Worm (Caenorhabditis elegans) whole organism, young adult: ENCODE data around the gene Y50E8A.5.

Source experiments
- B0035.1 ChIP-seq: sonication (generic microtip); optimal IDR thresholded peaks from 2 replicates; lab custom pipeline; 2016; ENCODE audit warnings: missing genetic modification characterization, mild to moderate bottlenecking, missing compliant biosample characterization, missing genotype, missing genetic modification reagents
- B0261.1 ChIP-seq: sonication (generic microtip); optimal IDR thresholded peaks from 2 replicates; lab custom pipeline; 2016; ENCODE audit warnings: mild to moderate bottlenecking, missing genetic modification characterization, moderate library complexity, missing compliant biosample characterization
- C06A6.2 ChIP-seq: fragments of 200-800 bp; sonication (Bioruptor generic); conservative IDR thresholded peaks from 2 replicates; pipeline ENCODE4 v1.3.6; 2022; ENCODE audit warnings: missing genetic modification characterization, missing compliant biosample characterization
- C17E4.6 ChIP-seq: fragments of 200-800 bp; sonication (Bioruptor generic); IDR thresholded peaks from 2 replicates; pipeline ENCODE4 v1.3.6; 2022; ENCODE audit warnings: missing genetic modification reagents, missing genetic modification characterization, missing compliant biosample characterization
- D2030.7 ChIP-seq: fragments of 200-800 bp; sonication (Bioruptor generic); IDR thresholded peaks from 2 replicates; pipeline ENCODE4 v1.3.6; 2022; ENCODE audit warnings: missing genetic modification reagents, missing genetic modification characterization, missing compliant biosample characterization
- F33H1.4 ChIP-seq: fragments of 200-800 bp; sonication (Bioruptor generic); IDR thresholded peaks from 2 replicates; pipeline ENCODE4 v1.3.6; 2022; ENCODE audit warnings: missing genetic modification reagents, missing genetic modification characterization, missing compliant biosample characterization
- F49E8.2 ChIP-seq: sonication (generic microtip); optimal IDR thresholded peaks from 3 replicates; lab custom pipeline; 2017; ENCODE audit warnings: missing genetic modification characterization, mild to moderate bottlenecking, missing compliant biosample characterization, antibody characterized with exemption, moderate library complexity; ENCODE audit not compliant: insufficient read depth
- K12H6.12 ChIP-seq: fragments of 200-800 bp; sonication (Bioruptor generic); optimal IDR thresholded peaks from 2 replicates; lab custom pipeline; 2018; ENCODE audit warnings: mild to moderate bottlenecking, missing genetic modification characterization, missing compliant biosample characterization
- ZK185.1 ChIP-seq: sonication (generic microtip); optimal IDR thresholded peaks from 2 replicates; lab custom pipeline; 2016; ENCODE audit warnings: mild to moderate bottlenecking, missing genetic modification characterization, missing compliant biosample characterization; ENCODE audit not compliant: poor library complexity, severe bottlenecking
- ama-1 ChIP-seq, 3 experiments: fragments of 150-350 bp in 1 of 3; sonication (generic microtip) in 2 of 3; optimal IDR thresholded peaks; 2 replicates each; lab custom pipeline; 2014 to 2018; ENCODE audit warnings: missing biosample characterization in 2 of 3, missing genetic modification characterization in 2 of 3, missing genetic modification reagents in 2 of 3
- attf-3 ChIP-seq: fragments of 200-800 bp; sonication (Bioruptor generic); conservative IDR thresholded peaks from 2 replicates; pipeline ENCODE4 v1.3.6; 2022; ENCODE audit warnings: missing genetic modification reagents, missing genetic modification characterization, missing compliant biosample characterization
- attf-6 ChIP-seq: fragments of 200-800 bp; sonication (Bioruptor generic); IDR thresholded peaks from 2 replicates; pipeline ENCODE4 v1.3.6; 2022; ENCODE audit warnings: missing genetic modification reagents, missing genetic modification characterization, missing compliant biosample characterization
- cebp-1 ChIP-seq, 2 experiments: fragments of 200-800 bp in 1 of 2; sonication (Bioruptor generic) in 1 of 2; sonication (generic microtip) in 1 of 2; IDR thresholded peaks in 1 of 2; optimal IDR thresholded peaks in 1 of 2; 2 replicates each; pipeline versions ENCODE4 v1.3.6 to Lab custom; 2017 to 2022; ENCODE audit warnings: missing compliant biosample characterization in 2 of 2, missing genetic modification characterization in 2 of 2, mild to moderate bottlenecking in 1 of 2, missing genetic modification reagents in 1 of 2, moderate library complexity in 1 of 2
- chd-7 ChIP-seq: sonication (generic microtip); optimal IDR thresholded peaks from 2 replicates; lab custom pipeline; 2016; ENCODE audit warnings: mild to moderate bottlenecking, missing genetic modification characterization, moderate library complexity, missing compliant biosample characterization
- die-1 ChIP-seq: sonication (generic microtip); optimal IDR thresholded peaks from 2 replicates; lab custom pipeline; 2016; ENCODE audit warnings: missing genotype, mild to moderate bottlenecking, missing genetic modification characterization, missing compliant biosample characterization
- dox-1 ChIP-seq: fragments of 200-800 bp; sonication (Bioruptor generic); IDR thresholded peaks from 2 replicates; pipeline ENCODE4 v1.3.6; 2022; ENCODE audit warnings: missing genetic modification reagents, missing genetic modification characterization, missing compliant biosample characterization
- dpl-1 ChIP-seq: fragments of 150-350 bp; optimal IDR thresholded peaks from 2 replicates; lab custom pipeline; 2014; ENCODE audit warnings: missing biosample characterization, missing genetic modification reagents, missing genetic modification characterization
- egl-18 ChIP-seq: fragments of 200-800 bp; sonication (Bioruptor generic); IDR thresholded peaks from 2 replicates; pipeline ENCODE4 v1.3.6; 2022; ENCODE audit warnings: missing genetic modification reagents, missing genetic modification characterization, missing compliant biosample characterization
- ekl-4 ChIP-seq: fragments of 200-800 bp; sonication (Bioruptor generic); IDR thresholded peaks from 2 replicates; pipeline ENCODE4 v1.3.6; 2022; ENCODE audit warnings: missing genetic modification reagents, missing genetic modification characterization, missing compliant biosample characterization
- ets-4 ChIP-seq: fragments of 200-800 bp; sonication (Bioruptor generic); optimal IDR thresholded peaks from 2 replicates; lab custom pipeline; 2018; ENCODE audit warnings: mild to moderate bottlenecking, missing genetic modification characterization, missing compliant biosample characterization
- fkh-3 ChIP-seq: sonication (generic microtip); optimal IDR thresholded peaks from 2 replicates; lab custom pipeline; 2016; ENCODE audit warnings: mild to moderate bottlenecking, missing genetic modification characterization, missing compliant biosample characterization
- him-1 ChIP-seq: sonication (generic microtip); optimal IDR thresholded peaks from 2 replicates; lab custom pipeline; 2016; ENCODE audit warnings: missing genotype, missing genetic modification reagents, missing genetic modification characterization, missing compliant biosample characterization
- hlh-26 ChIP-seq: fragments of 200-800 bp; sonication (Bioruptor generic); conservative IDR thresholded peaks from 2 replicates; pipeline ENCODE4 v1.3.6; 2022; ENCODE audit warnings: missing genetic modification reagents, missing genetic modification characterization, missing compliant biosample characterization
- hmg-20 ChIP-seq: fragments of 200-800 bp; sonication (Bioruptor generic); IDR thresholded peaks from 2 replicates; pipeline ENCODE4 v1.3.6; 2022; ENCODE audit warnings: missing genetic modification reagents, missing genetic modification characterization, missing compliant biosample characterization
- hsf-1 ChIP-seq: fragments of 200-800 bp; sonication (Bioruptor generic); IDR thresholded peaks from 2 replicates; pipeline ENCODE4 v1.3.6; 2022; ENCODE audit warnings: missing genetic modification reagents, missing genetic modification characterization, missing compliant biosample characterization
- lin-54 ChIP-seq: fragments of 200-800 bp; sonication (Bioruptor generic); optimal IDR thresholded peaks from 2 replicates; lab custom pipeline; 2018; ENCODE audit warnings: mild to moderate bottlenecking, missing genetic modification characterization, missing compliant biosample characterization
- lir-1 ChIP-seq: fragments of 200-800 bp; sonication (Bioruptor generic); conservative IDR thresholded peaks from 2 replicates; pipeline ENCODE4 v1.3.6; 2022; ENCODE audit warnings: missing genetic modification reagents, missing genetic modification characterization, missing compliant biosample characterization
- lsl-1 ChIP-seq: fragments of 200-800 bp; sonication (Bioruptor generic); optimal IDR thresholded peaks from 2 replicates; lab custom pipeline; 2018; ENCODE audit warnings: mild to moderate bottlenecking, missing genetic modification characterization, moderate library complexity, missing compliant biosample characterization
- madf-10 ChIP-seq: sonication (generic microtip); optimal IDR thresholded peaks from 2 replicates; lab custom pipeline; 2016; ENCODE audit warnings: mild to moderate bottlenecking, missing genetic modification characterization, missing compliant biosample characterization
- madf-6 ChIP-seq: fragments of 200-800 bp; sonication (Bioruptor generic); IDR thresholded peaks from 2 replicates; pipeline ENCODE4 v1.3.6; 2022; ENCODE audit warnings: missing genetic modification reagents, missing genetic modification characterization, missing compliant biosample characterization
- nfya-1 ChIP-seq: sonication (generic microtip); optimal IDR thresholded peaks from 2 replicates; lab custom pipeline; 2017; ENCODE audit warnings: antibody characterized with exemption, missing compliant biosample characterization, missing genetic modification characterization, borderline replicate concordance; ENCODE audit not compliant: insufficient read depth
- nhr-90 ChIP-seq: sonication (generic microtip); optimal IDR thresholded peaks from 2 replicates; lab custom pipeline; 2016; ENCODE audit warnings: missing genotype, mild to moderate bottlenecking, missing genetic modification characterization, missing compliant biosample characterization
- rec-8 ChIP-seq, 2 experiments: sonication (generic microtip); optimal IDR thresholded peaks; 2 replicates each; lab custom pipeline; 2016; ENCODE audit warnings: mild to moderate bottlenecking in 2 of 2, missing genetic modification characterization in 2 of 2, missing genetic modification reagents in 2 of 2, missing genotype in 2 of 2, missing biosample characterization in 1 of 2, missing compliant biosample characterization in 1 of 2, moderate library complexity in 1 of 2
- repo-1 ChIP-seq: sonication (generic microtip); optimal IDR thresholded peaks from 2 replicates; lab custom pipeline; 2017; ENCODE audit warnings: mild to moderate bottlenecking, missing genetic modification characterization, missing compliant biosample characterization
- snpc-3.4 ChIP-seq: sonication (generic microtip); optimal IDR thresholded peaks from 2 replicates; lab custom pipeline; 2017; ENCODE audit warnings: missing genetic modification characterization, mild to moderate bottlenecking, missing compliant biosample characterization, antibody characterized with exemption, moderate library complexity, missing genotype, missing genetic modification reagents
- snpc-4 ChIP-seq, 5 experiments: fragments of 150-350 bp in 1 of 5; sonication (generic microtip) in 4 of 5; optimal IDR thresholded peaks; 2 replicates each; lab custom pipeline; 2014 to 2018; ENCODE audit warnings: missing genetic modification characterization in 5 of 5, missing biosample characterization in 3 of 5, antibody characterized with exemption in 2 of 5, mild to moderate bottlenecking in 2 of 5, missing compliant biosample characterization in 2 of 5, missing genotype in 2 of 5, moderate library complexity in 2 of 5, missing genetic modification reagents in 1 of 5
- tbp1 ChIP-seq: fragments of 200-800 bp; sonication (Bioruptor generic); optimal IDR thresholded peaks from 2 replicates; lab custom pipeline; 2018; ENCODE audit warnings: mild to moderate bottlenecking, missing genetic modification characterization, missing compliant biosample characterization
- tbx-9 ChIP-seq: sonication (generic microtip); optimal IDR thresholded peaks from 2 replicates; lab custom pipeline; 2016; ENCODE audit warnings: borderline replicate concordance, missing genetic modification characterization, inconsistent platforms, missing compliant biosample characterization
- tlf-1 ChIP-seq: fragments of 200-800 bp; sonication (Bioruptor generic); optimal IDR thresholded peaks from 2 replicates; lab custom pipeline; 2018; ENCODE audit warnings: mild to moderate bottlenecking, missing genetic modification characterization, missing compliant biosample characterization
- unc-130 ChIP-seq: sonication (generic microtip); optimal IDR thresholded peaks from 2 replicates; lab custom pipeline; 2016; ENCODE audit warnings: missing genetic modification reagents, missing genetic modification characterization, missing compliant biosample characterization
- xnd-1 ChIP-seq: sonication (generic microtip); optimal IDR thresholded peaks from 2 replicates; lab custom pipeline; 2016; ENCODE audit warnings: missing genotype, missing genetic modification reagents, missing genetic modification characterization, missing compliant biosample characterization
- ztf-18 ChIP-seq: sonication (generic microtip); optimal IDR thresholded peaks from 2 replicates; lab custom pipeline; 2016; ENCODE audit warnings: missing genotype, mild to moderate bottlenecking, missing genetic modification characterization, missing compliant biosample characterization

Y50E8A.5 gene

DNA sequence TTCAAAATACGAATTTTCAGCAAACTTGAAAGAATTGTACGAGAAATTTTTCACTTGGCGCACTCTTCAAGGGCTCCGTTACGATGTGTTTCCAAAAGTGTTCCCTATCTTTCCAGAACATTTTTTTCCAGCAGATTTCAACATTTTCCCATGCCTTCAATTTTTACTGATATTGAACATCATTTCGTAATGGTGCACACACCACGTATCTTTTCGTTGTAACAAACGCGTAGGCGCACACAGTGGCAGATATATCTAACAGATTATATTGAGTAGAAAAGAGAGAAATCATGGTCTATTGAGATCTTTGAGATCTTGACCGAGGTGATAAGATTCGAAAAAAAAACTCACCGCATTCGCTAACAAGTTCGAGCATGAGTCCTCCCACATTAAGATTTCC is 41.0 kb downstream of the Y50E8A.5 start:
- no peak for TF ChIP-seq attf-6
- no peak for TF ChIP-seq ama-1 (optimal IDR thresholded peaks at IDR 0.05; lab: Kevin White, UChicago)
- no peak for TF ChIP-seq ama-1 (GFP tag; optimal IDR thresholded peaks at IDR 0.05; lab: Kevin White, UChicago)
- no peak for TF ChIP-seq cebp-1 (GFP tag; IDR thresholded peaks at IDR 0.05; lab: Robert Waterston, UW)
- peak; percentile 57 for TF ChIP-seq cebp-1 (tag; optimal IDR thresholded peaks at IDR 0.05; lab: Kevin White, UChicago)
- no peak for TF ChIP-seq hmg-20 (GFP tag; lab: Robert Waterston, UW)
- TF ChIP-seq hlh-26 (GFP tag; lab: Robert Waterston, UW): no peak

DNA sequence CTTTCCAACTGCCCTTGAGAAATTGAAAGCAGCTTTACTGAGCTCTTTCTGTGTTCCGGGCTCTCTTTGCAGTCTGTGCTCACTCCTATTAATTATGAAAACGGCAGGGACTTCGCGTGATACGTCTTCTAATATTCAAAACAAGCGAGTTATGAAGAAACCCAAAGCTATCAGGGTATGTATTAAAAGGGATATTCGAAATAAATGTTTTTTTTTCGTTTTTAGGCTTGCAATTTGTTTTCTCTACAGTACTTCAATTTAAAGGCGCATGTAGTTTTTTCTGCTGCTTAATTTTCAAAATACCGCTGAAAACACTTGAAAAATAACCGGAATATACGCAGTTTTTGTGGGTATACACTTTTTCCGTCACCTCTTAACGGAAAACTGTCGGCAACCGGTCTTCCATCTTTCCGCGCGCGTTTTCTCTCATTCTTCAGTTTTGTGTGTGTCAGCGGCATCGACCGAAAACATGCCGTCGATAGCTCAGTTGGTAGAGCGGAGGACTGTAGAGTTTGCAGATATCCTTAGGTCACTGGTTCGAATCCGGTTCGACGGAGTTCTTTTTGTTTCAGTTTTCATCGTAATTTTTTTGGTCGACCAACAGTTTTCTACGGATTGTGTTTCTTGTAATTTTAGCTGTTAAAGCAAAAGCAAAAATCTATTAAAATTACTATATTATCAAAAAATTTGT is 47.5 kb downstream of the Y50E8A.5 start, which contains the start of gene gasr-8:
Gene gasr-8 (plus strand): TSS at position 51 of the 691 bp plus-strand sequence.
- TF ChIP-seq nhr-90 (tag; lab: Kevin White, UChicago) (peak; percentile 32), B0261.1 (peak; percentile 85), madf-10 (tag; lab: Kevin White, UChicago) (peak; percentile 28), ama-1 (optimal IDR thresholded peaks at IDR 0.05; lab: Kevin White, UChicago) (no peak), ama-1 (GFP tag; optimal IDR thresholded peaks at IDR 0.05; lab: Kevin White, UChicago) (peak in 1 of 2 experiments; percentile 51), F33H1.4 (peak; percentile 8; the same call in 1 of the 2 replicates), dox-1 (GFP tag; lab: Robert Waterston, UW) (peak; percentile 45; the same call in 1 of the 2 replicates), hsf-1 (GFP tag; lab: Robert Waterston, UW) (peak; percentile 73), madf-6 (GFP tag; lab: Robert Waterston, UW) (peak; percentile 66), ztf-18 (tag; lab: Kevin White, UChicago) (peak; percentile 23), rec-8 (tag; optimal IDR thresholded peaks at IDR 0.05; lab: Kevin White, UChicago) (peak; percentile 1 to 50), lsl-1 (GFP tag; lab: Kevin White, UChicago) (peak; percentile 73), nfya-1 (tag; lab: Kevin White, UChicago) (no peak), tlf-1 (GFP tag; lab: Kevin White, UChicago) (no peak), him-1 (tag; lab: Kevin White, UChicago) (peak; percentile 42), tbp1 (GFP tag; lab: Kevin White, UChicago) (peak; percentile 90), attf-3 (no peak), snpc-4 (GFP tag; optimal IDR thresholded peaks at IDR 0.05; lab: Kevin White, UChicago) (no peak), snpc-4 (tag; optimal IDR thresholded peaks at IDR 0.05; lab: Kevin White, UChicago) (peak in 2 of 4 experiments; percentile 27 to 34), cebp-1 (GFP tag; IDR thresholded peaks at IDR 0.05; lab: Robert Waterston, UW) (no peak), cebp-1 (tag; optimal IDR thresholded peaks at IDR 0.05; lab: Kevin White, UChicago) (no peak), fkh-3 (tag; lab: Kevin White, UChicago) (no peak), die-1 (tag; lab: Kevin White, UChicago) (peak; percentile 48), C17E4.6 (GFP tag; lab: Robert Waterston, UW) (no peak), unc-130 (GFP tag; lab: Kevin White, UChicago) (peak; percentile 8), K12H6.12 (no peak), dpl-1 (GFP tag; lab: Kevin White, UChicago) (no peak), chd-7 (tag; lab: Kevin White, UChicago) (no peak), D2030.7 (GFP tag; lab: Robert Waterston, UW) (peak; percentile 63), repo-1 (tag; lab: Kevin White, UChicago) (no peak), lin-54 (peak; percentile 26), ekl-4 (GFP tag; lab: Robert Waterston, UW) (peak; percentile 23; the same call in 1 of the 2 replicates), C06A6.2 (no peak), lir-1 (GFP tag; lab: Robert Waterston, UW) (no peak), snpc-3.4 (tag; lab: Kevin White, UChicago) (peak; percentile 29), egl-18 (GFP tag; lab: Robert Waterston, UW) (no peak), ets-4 (GFP tag; lab: Kevin White, UChicago) (no peak), ZK185.1 (tag; lab: Kevin White, UChicago) (peak; percentile 45), F49E8.2 (tag; lab: Kevin White, UChicago) (no peak), B0035.1 (tag; lab: Kevin White, UChicago) (no peak), xnd-1 (tag; lab: Kevin White, UChicago) (peak; percentile 64), tbx-9 (tag; lab: Kevin White, UChicago) (no peak)
